Worm (Caenorhabditis elegans) whole organism, L4 larva: ENCODE results near the gene gpx-4.
A peak's percentile ranks its signal among the peaks of the same experiment; 100 is the strongest.

Experiments
- F26F4.8 ChIP-seq: fragments of 200-800 bp; sonication (Bioruptor generic); conservative IDR thresholded peaks from 2 replicates; pipeline ENCODE4 v1.3.6; 2022; ENCODE audit warnings: missing genetic modification characterization, missing compliant biosample characterization
- F49E8.2 ChIP-seq: sonication (generic microtip); optimal IDR thresholded peaks from 2 replicates; lab custom pipeline; 2016; ENCODE audit warnings: missing compliant biosample characterization, mild to moderate bottlenecking, missing genetic modification characterization, borderline replicate concordance
- T26A8.4 ChIP-seq: fragments of 200-800 bp; sonication (Bioruptor generic); IDR thresholded peaks from 2 replicates; pipeline ENCODE4 v1.3.6; 2022; ENCODE audit warnings: missing genetic modification characterization, missing compliant biosample characterization
- Y105C5A.15 ChIP-seq: fragments of 200-800 bp; sonication (Bioruptor generic); IDR thresholded peaks from 2 replicates; pipeline ENCODE4 v1.3.6; 2022; ENCODE audit warnings: missing genetic modification characterization, missing compliant biosample characterization
- Y5F2A.4 ChIP-seq: fragments of 200-800 bp; sonication (Bioruptor generic); optimal IDR thresholded peaks from 2 replicates; lab custom pipeline; 2018; ENCODE audit warnings: mild to moderate bottlenecking, missing genetic modification characterization, missing compliant biosample characterization
- Y75B8A.6 ChIP-seq: fragments of 200-800 bp; sonication (Bioruptor generic); IDR thresholded peaks from 2 replicates; pipeline ENCODE4 v1.3.6; 2022; ENCODE audit warnings: missing genetic modification reagents, missing genetic modification characterization, missing compliant biosample characterization
- ZK337.2 ChIP-seq: fragments of 200-800 bp; sonication (Bioruptor generic); IDR thresholded peaks from 2 replicates; pipeline ENCODE4 v1.3.6; 2022; ENCODE audit warnings: missing genetic modification reagents, missing genetic modification characterization, missing compliant biosample characterization
- aha-1 ChIP-seq: fragments of 150-350 bp; peaks from one replicate; lab custom pipeline; 2014; ENCODE audit warnings: missing biosample characterization, missing genetic modification characterization
- ama-1 ChIP-seq: fragments of 150-350 bp; optimal IDR thresholded peaks from 2 replicates; lab custom pipeline; 2014; ENCODE audit warnings: inconsistent platforms, mixed read lengths
- ceh-20 ChIP-seq: fragments of 200-800 bp; sonication (Bioruptor generic); IDR thresholded peaks from 2 replicates; pipeline ENCODE4 v1.3.6; 2022; ENCODE audit warnings: missing genetic modification reagents, missing genetic modification characterization, missing compliant biosample characterization
- ceh-44 ChIP-seq: fragments of 200-800 bp; sonication (Bioruptor generic); IDR thresholded peaks from 2 replicates; pipeline ENCODE4 v1.3.6; 2022; ENCODE audit warnings: missing genetic modification reagents, missing genetic modification characterization, missing compliant biosample characterization
- ceh-62 ChIP-seq: sonication (generic microtip); optimal IDR thresholded peaks from 2 replicates; lab custom pipeline; 2017; ENCODE audit warnings: missing biosample characterization, missing genetic modification characterization
- cey-2 ChIP-seq: sonication (generic microtip); optimal IDR thresholded peaks from 3 replicates; lab custom pipeline; 2017; ENCODE audit warnings: missing genetic modification characterization, mild to moderate bottlenecking, missing compliant biosample characterization, antibody characterized with exemption, borderline replicate concordance; ENCODE audit not compliant: insufficient read depth
- ctbp-1 ChIP-seq: fragments of 200-800 bp; sonication (Bioruptor generic); IDR thresholded peaks from 2 replicates; pipeline ENCODE4 v1.3.6; 2022; ENCODE audit warnings: missing genetic modification reagents, missing genetic modification characterization, missing compliant biosample characterization
- daf-16 ChIP-seq, 3 experiments: sonication (generic microtip); optimal IDR thresholded peaks; 2 replicates each; lab custom pipeline; 2016 to 2017; ENCODE audit warnings: missing genetic modification characterization in 3 of 3, missing genetic modification reagents in 3 of 3, mild to moderate bottlenecking in 2 of 3, missing compliant biosample characterization in 2 of 3, missing biosample characterization in 1 of 3, moderate library complexity in 1 of 3
- daf-8 ChIP-seq: fragments of 200-800 bp; sonication (Bioruptor generic); IDR thresholded peaks from 2 replicates; pipeline ENCODE4 v1.3.6; 2022; ENCODE audit warnings: missing genetic modification characterization, missing compliant biosample characterization
- dmd-8 ChIP-seq: fragments of 200-800 bp; sonication (Bioruptor generic); IDR thresholded peaks from 2 replicates; pipeline ENCODE4 v1.3.6; 2022; ENCODE audit warnings: missing genetic modification characterization, missing compliant biosample characterization
- dpl-1 ChIP-seq: fragments of 150-350 bp; optimal IDR thresholded peaks from 2 replicates; lab custom pipeline; 2014; ENCODE audit warnings: missing biosample characterization, missing genetic modification reagents, missing genetic modification characterization
- duxl-1 ChIP-seq: sonication (generic microtip); optimal IDR thresholded peaks from 2 replicates; lab custom pipeline; 2016; ENCODE audit warnings: mild to moderate bottlenecking, missing genetic modification characterization, moderate library complexity, missing compliant biosample characterization; ENCODE audit not compliant: poor library complexity
- fkh-10 ChIP-seq: fragments of 150-350 bp; optimal IDR thresholded peaks from 2 replicates; lab custom pipeline; 2014; ENCODE audit warnings: missing biosample characterization, missing genetic modification reagents, missing genetic modification characterization
- hlh-11 ChIP-seq: fragments of 200-800 bp; sonication (Bioruptor generic); optimal IDR thresholded peaks from 2 replicates; lab custom pipeline; 2018; ENCODE audit warnings: mild to moderate bottlenecking, missing genetic modification characterization, missing compliant biosample characterization
- hlh-30 ChIP-seq: sonication (generic microtip); optimal IDR thresholded peaks from 2 replicates; lab custom pipeline; 2017; ENCODE audit warnings: antibody characterized with exemption, mild to moderate bottlenecking, missing genetic modification characterization, missing compliant biosample characterization; ENCODE audit not compliant: insufficient read depth
- lim-7 ChIP-seq: fragments of 200-800 bp; sonication (Bioruptor generic); IDR thresholded peaks from 2 replicates; pipeline ENCODE4 v1.3.6; 2022; ENCODE audit warnings: missing genetic modification characterization, missing compliant biosample characterization
- lin-1 ChIP-seq: fragments of 200-800 bp; sonication (Bioruptor generic); IDR thresholded peaks from 2 replicates; pipeline ENCODE4 v1.3.6; 2022; ENCODE audit warnings: missing genetic modification reagents, missing genetic modification characterization, missing compliant biosample characterization
- lin-29 ChIP-seq: fragments of 200-800 bp; sonication (Bioruptor generic); IDR thresholded peaks from 2 replicates; pipeline ENCODE4 v1.3.6; 2022; ENCODE audit warnings: missing genetic modification reagents, missing genetic modification characterization, missing compliant biosample characterization
- lin-38 ChIP-seq: fragments of 200-800 bp; sonication (Bioruptor generic); IDR thresholded peaks from 2 replicates; pipeline ENCODE4 v1.3.6; 2022; ENCODE audit warnings: missing genetic modification reagents, missing genetic modification characterization, missing compliant biosample characterization
- lsy-2 ChIP-seq, 2 experiments: fragments of 150-350 bp in 1 of 2; sonication (generic microtip) in 1 of 2; optimal IDR thresholded peaks; 2 replicates each; lab custom pipeline; 2014 to 2017; ENCODE audit warnings: missing biosample characterization in 2 of 2, missing genetic modification characterization in 2 of 2
- madf-9 ChIP-seq: fragments of 200-800 bp; sonication (Bioruptor generic); conservative IDR thresholded peaks from 2 replicates; pipeline ENCODE4 v1.3.6; 2022; ENCODE audit warnings: missing genetic modification reagents, missing genetic modification characterization, missing compliant biosample characterization
- mdt-29 ChIP-seq: fragments of 200-800 bp; sonication (Bioruptor generic); IDR thresholded peaks from 2 replicates; pipeline ENCODE4 v1.3.6; 2022; ENCODE audit warnings: missing genetic modification reagents, missing genetic modification characterization, missing compliant biosample characterization
- mep-1 ChIP-seq: fragments of 150-350 bp; sonication (generic microtip); optimal IDR thresholded peaks from 3 replicates; lab custom pipeline; 2014; ENCODE audit warnings: missing biosample characterization, missing genetic modification characterization
- mxl-2 ChIP-seq: fragments of 200-800 bp; sonication (Bioruptor generic); conservative IDR thresholded peaks from 2 replicates; pipeline ENCODE4 v1.3.6; 2022; ENCODE audit warnings: missing genetic modification reagents, missing genetic modification characterization, missing compliant biosample characterization
- mxl-3 ChIP-seq: fragments of 200-800 bp; sonication (Bioruptor generic); optimal IDR thresholded peaks from 2 replicates; lab custom pipeline; 2018; ENCODE audit warnings: mild to moderate bottlenecking, missing genetic modification characterization, missing compliant biosample characterization
- nhr-237 ChIP-seq: sonication (generic microtip); optimal IDR thresholded peaks from 2 replicates; lab custom pipeline; 2017; ENCODE audit warnings: missing biosample characterization, missing genetic modification characterization
- nhr-25 ChIP-seq: sonication (generic microtip); optimal IDR thresholded peaks from 2 replicates; lab custom pipeline; 2017; ENCODE audit warnings: missing genetic modification characterization, mild to moderate bottlenecking, missing compliant biosample characterization, antibody characterized with exemption, moderate library complexity, borderline replicate concordance; ENCODE audit not compliant: insufficient read depth
- nhr-41 ChIP-seq: fragments of 200-800 bp; sonication (Bioruptor generic); IDR thresholded peaks from 2 replicates; pipeline ENCODE4 v1.3.6; 2022; ENCODE audit warnings: missing genetic modification reagents, missing genetic modification characterization, missing compliant biosample characterization
- nhr-48 ChIP-seq: sonication (generic microtip); optimal IDR thresholded peaks from 2 replicates; lab custom pipeline; 2016; ENCODE audit warnings: mild to moderate bottlenecking, missing genetic modification characterization, missing compliant biosample characterization
- pha-4 ChIP-seq, 2 experiments: fragments of 150-350 bp in 1 of 2; fragments of 200-800 bp in 1 of 2; sonication (Bioruptor generic) in 1 of 2; IDR thresholded peaks in 1 of 2; optimal IDR thresholded peaks in 1 of 2; 2 replicates each; pipeline versions ENCODE4 v1.3.6 to Lab custom; 2014 to 2022; ENCODE audit warnings: missing genetic modification characterization in 2 of 2, missing genetic modification reagents in 2 of 2, missing biosample characterization in 1 of 2, missing compliant biosample characterization in 1 of 2
- pqm-1 ChIP-seq: sonication (generic microtip); optimal IDR thresholded peaks from 2 replicates; lab custom pipeline; 2017; ENCODE audit warnings: missing biosample characterization, missing genetic modification characterization
- sdz-12 ChIP-seq: fragments of 200-800 bp; sonication (Bioruptor generic); optimal IDR thresholded peaks from 2 replicates; lab custom pipeline; 2018; ENCODE audit warnings: mild to moderate bottlenecking, missing genetic modification characterization, missing compliant biosample characterization
- set-16 ChIP-seq: fragments of 200-800 bp; sonication (Bioruptor generic); IDR thresholded peaks from 2 replicates; pipeline ENCODE4 v1.3.6; 2022; ENCODE audit warnings: missing genetic modification reagents, missing genetic modification characterization, missing compliant biosample characterization
- snpc-4 ChIP-seq: fragments of 150-350 bp; optimal IDR thresholded peaks from 2 replicates; lab custom pipeline; 2014; ENCODE audit warnings: missing biosample characterization, missing genetic modification characterization
- spr-3 ChIP-seq: fragments of 200-800 bp; sonication (Bioruptor generic); optimal IDR thresholded peaks from 2 replicates; lab custom pipeline; 2018; ENCODE audit warnings: mild to moderate bottlenecking, missing genetic modification characterization, missing compliant biosample characterization
- tag-97 ChIP-seq: fragments of 200-800 bp; sonication (Bioruptor generic); IDR thresholded peaks from 2 replicates; pipeline ENCODE4 v1.3.6; 2022; ENCODE audit warnings: missing genetic modification characterization, missing compliant biosample characterization
- unc-130 ChIP-seq: sonication (generic microtip); optimal IDR thresholded peaks from 2 replicates; lab custom pipeline; 2016; ENCODE audit warnings: missing genetic modification reagents, missing genetic modification characterization, missing compliant biosample characterization
- unc-62 ChIP-seq, 3 experiments: fragments of 150-350 bp in 1 of 3; sonication (generic microtip); optimal IDR thresholded peaks in 2 of 3; peaks in 1 of 3; 1 replicate in 1 of 3; 2 replicates in 2 of 3; lab custom pipeline; 2014 to 2017; ENCODE audit warnings: missing biosample characterization in 3 of 3, missing genetic modification characterization in 3 of 3, missing genetic modification reagents in 3 of 3, missing genotype in 1 of 3
- zag-1 ChIP-seq: fragments of 150-350 bp; optimal IDR thresholded peaks from 2 replicates; lab custom pipeline; 2014; ENCODE audit warnings: missing biosample characterization, missing genetic modification characterization
- zfp-2 ChIP-seq: sonication (generic microtip); optimal IDR thresholded peaks from 2 replicates; lab custom pipeline; 2016; ENCODE audit warnings: mild to moderate bottlenecking, missing genetic modification characterization, missing compliant biosample characterization
- zip-11 ChIP-seq: fragments of 200-800 bp; sonication (Bioruptor generic); IDR thresholded peaks from 2 replicates; pipeline ENCODE4 v1.3.6; 2022; ENCODE audit warnings: missing genetic modification characterization, missing compliant biosample characterization
- zip-2 ChIP-seq: fragments of 150-350 bp; optimal IDR thresholded peaks from 2 replicates; lab custom pipeline; 2014; ENCODE audit warnings: missing biosample characterization, missing genetic modification characterization

The gpx-4 gene

DNA sequence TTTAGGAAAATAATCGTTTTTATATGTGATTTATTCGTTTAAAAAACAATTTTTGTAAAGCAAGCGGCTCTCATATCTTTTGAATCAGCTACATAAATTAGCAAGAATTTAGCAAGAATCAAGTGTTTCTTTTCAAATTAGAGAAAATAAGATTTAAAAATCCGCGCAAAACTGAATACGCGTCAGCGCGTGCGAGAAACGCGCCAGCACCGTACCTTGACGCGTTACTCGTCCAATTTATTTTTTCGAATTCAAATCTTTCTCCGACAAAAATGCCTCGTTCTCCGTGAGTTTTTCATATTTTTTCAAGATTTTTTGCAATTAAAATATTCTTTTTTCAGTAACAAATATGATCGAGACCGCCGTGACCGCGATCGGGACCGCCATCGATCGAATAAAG lies 1.5 kb upstream of the gpx-4 start, which contains the start of gene Y94H6A.3 (continued):
- TF ChIP-seq Y75B8A.6 (GFP tag; lab: Robert Waterston, UW) (no peak), mxl-3 (GFP tag; lab: Kevin White, UChicago) (no peak), mxl-2 (GFP tag; lab: Robert Waterston, UW) (no peak), duxl-1 (tag; lab: Kevin White, UChicago) (peak; percentile 65), fkh-10 (GFP tag; lab: Kevin White, UChicago) (peak; percentile 54), ceh-44 (GFP tag; lab: Robert Waterston, UW) (no peak), daf-16 (GFP tag; optimal IDR thresholded peaks at IDR 0.05; lab: Kevin White, UChicago) (peak in 1 of 2 experiments; percentile 32), daf-16 (tag; optimal IDR thresholded peaks at IDR 0.05; lab: Kevin White, UChicago) (peak; percentile 34), hlh-30 (tag; lab: Kevin White, UChicago) (peak; percentile 74), snpc-4 (tag; lab: Kevin White, UChicago) (no peak), nhr-48 (tag; lab: Kevin White, UChicago) (peak; percentile 16), T26A8.4 (GFP tag; lab: Robert Waterston, UW) (peak; percentile 86), F49E8.2 (tag; lab: Kevin White, UChicago) (peak; percentile 44), F26F4.8 (GFP tag; lab: Robert Waterston, UW) (no peak), pqm-1 (tag; lab: Kevin White, UChicago) (no peak), zag-1 (no peak), mep-1 (peak; percentile 74), nhr-237 (tag; lab: Kevin White, UChicago) (no peak), daf-8 (no peak), lin-38 (peak; percentile 91), sdz-12 (GFP tag; lab: Kevin White, UChicago) (no peak), dpl-1 (GFP tag; lab: Kevin White, UChicago) (peak; percentile 98), set-16 (GFP tag; lab: Robert Waterston, UW) (no peak), lin-29 (no peak), tag-97 (GFP tag; lab: Robert Waterston, UW) (no peak), cey-2 (tag; lab: Kevin White, UChicago) (no peak), Y105C5A.15 (no peak), ceh-20 (GFP tag; lab: Robert Waterston, UW) (peak; percentile 74), ZK337.2 (GFP tag; lab: Robert Waterston, UW) (no peak), spr-3 (GFP tag; lab: Kevin White, UChicago) (peak; percentile 50), madf-9 (GFP tag; lab: Robert Waterston, UW) (0 out of 2 replicates have a peak, but pooled peaks have one; percentile 20), zip-2 (tag; lab: Kevin White, UChicago) (peak; percentile 46), zfp-2 (tag; lab: Kevin White, UChicago) (no peak), zip-11 (GFP tag; lab: Robert Waterston, UW) (no peak), ctbp-1 (GFP tag; lab: Robert Waterston, UW) (no peak), lim-7 (GFP tag; lab: Robert Waterston, UW) (no peak), aha-1 (peak; percentile 92), pha-4 (GFP tag; IDR thresholded peaks at IDR 0.05; lab: Robert Waterston, UW) (0 out of 2 replicates have a peak, but pooled peaks have one; percentile 32), pha-4 (tag; optimal IDR thresholded peaks at IDR 0.05; lab: Kevin White, UChicago) (no peak), nhr-41 (GFP tag; lab: Robert Waterston, UW) (no peak), unc-62 (GFP tag; optimal IDR thresholded peaks at IDR 0.05 in 1 of 2; lab: Kevin White, UChicago) (peak in 1 of 2 experiments; percentile 79), unc-62 (tag; optimal IDR thresholded peaks at IDR 0.05; lab: Kevin White, UChicago) (no peak), lsy-2 (tag; optimal IDR thresholded peaks at IDR 0.05; lab: Kevin White, UChicago) (peak; percentile 31 to 94), lin-1 (GFP tag; lab: Robert Waterston, UW) (no peak), dmd-8 (no peak), ama-1 (lab: Kevin White, UChicago) (peak; percentile 66), Y5F2A.4 (no peak), mdt-29 (no peak), unc-130 (no peak), nhr-25 (tag; lab: Kevin White, UChicago) (no peak), ceh-62 (tag; lab: Kevin White, UChicago) (no peak), hlh-11 (tag; lab: Kevin White, UChicago) (peak; percentile 64)
